Worm (Caenorhabditis elegans) whole organism, L1 larva: ENCODE data around the gene K09C4.7.

Experiments
- C04F5.9 ChIP-seq: sonication (generic microtip); optimal IDR thresholded peaks from 2 replicates; lab custom pipeline; 2016; ENCODE audit warnings: missing genetic modification characterization, missing compliant biosample characterization
- C34B4.2 ChIP-seq: sonication (generic microtip); optimal IDR thresholded peaks from 2 replicates; lab custom pipeline; 2017; ENCODE audit warnings: mild to moderate bottlenecking, missing genetic modification characterization, missing compliant biosample characterization
- alr-1 ChIP-seq: fragments of 200-800 bp; sonication (Bioruptor generic); optimal IDR thresholded peaks from 2 replicates; lab custom pipeline; 2018; ENCODE audit warnings: borderline replicate concordance, mild to moderate bottlenecking, missing genetic modification characterization, missing compliant biosample characterization
- ceh-63 ChIP-seq: fragments of 200-800 bp; sonication (Bioruptor generic); optimal IDR thresholded peaks from 2 replicates; lab custom pipeline; 2018; ENCODE audit warnings: mild to moderate bottlenecking, missing genetic modification characterization, missing compliant biosample characterization
- ceh-90 ChIP-seq: sonication (generic microtip); optimal IDR thresholded peaks from 2 replicates; lab custom pipeline; 2016; ENCODE audit warnings: missing genetic modification characterization, missing compliant biosample characterization
- ces-1 ChIP-seq: fragments of 150-350 bp; optimal IDR thresholded peaks from 2 replicates; lab custom pipeline; 2014; ENCODE audit warnings: missing biosample characterization, missing genetic modification reagents, missing genetic modification characterization
- efl-1 ChIP-seq, 4 experiments: fragments of 150-350 bp; optimal IDR thresholded peaks in 3 of 4; peaks in 1 of 4; 1 replicate in 1 of 4; 2 replicates in 3 of 4; lab custom pipeline; 2014; ENCODE audit warnings: missing biosample characterization in 2 of 4, missing genetic modification characterization in 2 of 4, missing genetic modification reagents in 2 of 4
- elt-2 ChIP-seq: sonication (generic microtip); optimal IDR thresholded peaks from 2 replicates; lab custom pipeline; 2016; ENCODE audit warnings: missing genetic modification characterization, mild to moderate bottlenecking, inconsistent platforms, missing compliant biosample characterization, missing genetic modification reagents
- hlh-17 ChIP-seq: fragments of 200-800 bp; sonication (Bioruptor generic); optimal IDR thresholded peaks from 2 replicates; lab custom pipeline; 2018; ENCODE audit warnings: missing genetic modification characterization, mild to moderate bottlenecking, missing compliant biosample characterization, moderate library complexity, borderline replicate concordance
- jun-1 ChIP-seq: fragments of 150-350 bp; optimal IDR thresholded peaks from 2 replicates; lab custom pipeline; 2014; ENCODE audit warnings: missing biosample characterization, missing genetic modification reagents, missing genetic modification characterization
- lin-14 ChIP-seq: fragments of 200-800 bp; sonication (Bioruptor generic); optimal IDR thresholded peaks from 2 replicates; lab custom pipeline; 2018; ENCODE audit warnings: mild to moderate bottlenecking, missing genetic modification characterization, moderate library complexity, missing compliant biosample characterization
- lin-35 ChIP-seq, 2 experiments: fragments of 150-350 bp; optimal IDR thresholded peaks; 2 replicates each; lab custom pipeline; 2014; ENCODE audit warnings: missing biosample characterization in 2 of 2, missing genetic modification characterization in 2 of 2, missing genetic modification reagents in 2 of 2
- lin-39 ChIP-seq: fragments of 150-350 bp; optimal IDR thresholded peaks from 2 replicates; lab custom pipeline; 2014; ENCODE audit warnings: missing biosample characterization, missing genetic modification reagents, missing genetic modification characterization
- mep-1 ChIP-seq: fragments of 150-350 bp; optimal IDR thresholded peaks from 2 replicates; lab custom pipeline; 2014; ENCODE audit warnings: missing biosample characterization, missing genetic modification characterization
- nhr-11 ChIP-seq: fragments of 150-350 bp; optimal IDR thresholded peaks from 2 replicates; lab custom pipeline; 2014; ENCODE audit warnings: missing biosample characterization, missing genetic modification characterization
- nhr-20 ChIP-seq: sonication (generic microtip); optimal IDR thresholded peaks from 2 replicates; lab custom pipeline; 2016; ENCODE audit warnings: mild to moderate bottlenecking, missing genetic modification characterization, missing compliant biosample characterization
- nhr-47 ChIP-seq: sonication (generic microtip); optimal IDR thresholded peaks from 2 replicates; lab custom pipeline; 2016; ENCODE audit warnings: mild to moderate bottlenecking, missing genetic modification characterization, moderate library complexity, missing compliant biosample characterization
- nhr-76 ChIP-seq: sonication (generic microtip); optimal IDR thresholded peaks from 2 replicates; lab custom pipeline; 2017; ENCODE audit warnings: missing biosample characterization, missing genetic modification characterization
- nhr-77 ChIP-seq: fragments of 150-350 bp; optimal IDR thresholded peaks from 2 replicates; lab custom pipeline; 2014; ENCODE audit warnings: missing biosample characterization, missing genetic modification characterization
- pqm-1 ChIP-seq: sonication (generic microtip); optimal IDR thresholded peaks from 3 replicates; lab custom pipeline; 2017; ENCODE audit warnings: missing biosample characterization, missing genetic modification characterization
- snpc-4 ChIP-seq: fragments of 150-350 bp; optimal IDR thresholded peaks from 2 replicates; lab custom pipeline; 2014; ENCODE audit warnings: missing biosample characterization, missing genetic modification characterization
- sup-37 ChIP-seq: fragments of 200-800 bp; sonication (Bioruptor generic); optimal IDR thresholded peaks from 2 replicates; lab custom pipeline; 2018; ENCODE audit warnings: mild to moderate bottlenecking, missing genetic modification characterization, missing compliant biosample characterization
- swsn-7 ChIP-seq: sonication (generic microtip); optimal IDR thresholded peaks from 2 replicates; lab custom pipeline; 2016; ENCODE audit warnings: missing genetic modification characterization, missing compliant biosample characterization
- unc-130 ChIP-seq: fragments of 150-350 bp; optimal IDR thresholded peaks from 2 replicates; lab custom pipeline; 2017; ENCODE audit warnings: missing biosample characterization, missing genetic modification characterization, inconsistent platforms
- unc-62 ChIP-seq: fragments of 150-350 bp; optimal IDR thresholded peaks from 2 replicates; lab custom pipeline; 2014; ENCODE audit warnings: missing biosample characterization, missing genetic modification reagents, missing genetic modification characterization
- unc-86 ChIP-seq: sonication (generic microtip); optimal IDR thresholded peaks from 2 replicates; lab custom pipeline; 2016; ENCODE audit warnings: missing genetic modification characterization, missing compliant biosample characterization
- vab-15 ChIP-seq: sonication (generic microtip); optimal IDR thresholded peaks from 2 replicates; lab custom pipeline; 2017; ENCODE audit warnings: missing genotype, mild to moderate bottlenecking, missing genetic modification characterization, missing compliant biosample characterization
- xbp-1 ChIP-seq: sonication (generic microtip); optimal IDR thresholded peaks from 2 replicates; lab custom pipeline; 2016; ENCODE audit warnings: missing genetic modification characterization, missing compliant biosample characterization
- zag-1 ChIP-seq: fragments of 150-350 bp; optimal IDR thresholded peaks from 2 replicates; lab custom pipeline; 2014; ENCODE audit warnings: missing biosample characterization, missing genetic modification characterization
- ztf-4 ChIP-seq: fragments of 150-350 bp; optimal IDR thresholded peaks from 2 replicates; lab custom pipeline; 2014; ENCODE audit warnings: missing biosample characterization, missing genetic modification characterization

K09C4.7 gene

DNA sequence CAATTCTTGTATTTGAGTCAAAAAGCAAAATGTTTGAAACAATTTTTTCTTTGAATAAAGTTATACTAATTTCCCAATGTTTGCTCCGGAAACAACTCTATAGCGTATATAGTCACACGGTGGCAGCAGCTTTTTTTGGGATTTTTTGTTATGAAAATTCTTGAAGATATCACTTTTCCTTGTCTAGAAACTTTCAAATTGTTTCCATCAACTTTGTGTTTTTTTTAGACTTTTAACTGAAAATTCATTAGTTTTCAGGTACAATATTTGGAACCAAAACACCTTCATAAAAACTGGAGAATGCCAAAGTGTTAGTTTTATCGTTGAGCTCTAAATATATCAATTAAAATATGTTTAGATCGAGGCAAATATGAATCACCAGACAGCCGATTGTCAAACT lies at the start of gene K09C4.7:
TSS of gene K09C4.7 (plus strand) at position 301 of the 400 bp plus-strand sequence.
- TF ChIP-seq ces-1 (GFP tag; lab: Kevin White, UChicago), result no peak

DNA sequence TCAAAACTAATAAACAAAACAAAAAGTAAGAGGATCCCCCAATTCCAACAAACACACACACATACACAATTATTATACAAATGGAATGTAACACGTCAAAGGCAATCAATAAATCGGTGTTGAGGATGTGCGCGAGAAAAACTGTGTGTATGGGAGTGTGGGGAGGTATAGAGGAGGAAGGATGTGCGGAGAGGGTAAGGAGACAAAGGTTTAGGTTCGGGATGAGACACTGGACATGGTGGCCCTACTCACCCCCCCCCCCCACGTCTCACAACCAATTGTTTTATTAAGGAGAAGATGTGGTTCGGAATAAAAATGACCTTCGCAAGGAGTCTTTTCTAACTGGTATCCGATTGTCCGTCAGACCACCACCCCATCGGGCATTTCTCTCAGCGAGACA lies 49.5 kb upstream of the K09C4.7 start:
- no peak for TF ChIP-seq elt-2 (tag; lab: Kevin White, UChicago)
- no peak for TF ChIP-seq ztf-4
- no peak for TF ChIP-seq hlh-17 (GFP tag; lab: Kevin White, UChicago)
- peak; percentile 20 for TF ChIP-seq lin-14 (GFP tag; lab: Kevin White, UChicago)
- peak; percentile 23 for TF ChIP-seq mep-1
- TF ChIP-seq nhr-77 (tag; lab: Kevin White, UChicago), result no peak

DNA sequence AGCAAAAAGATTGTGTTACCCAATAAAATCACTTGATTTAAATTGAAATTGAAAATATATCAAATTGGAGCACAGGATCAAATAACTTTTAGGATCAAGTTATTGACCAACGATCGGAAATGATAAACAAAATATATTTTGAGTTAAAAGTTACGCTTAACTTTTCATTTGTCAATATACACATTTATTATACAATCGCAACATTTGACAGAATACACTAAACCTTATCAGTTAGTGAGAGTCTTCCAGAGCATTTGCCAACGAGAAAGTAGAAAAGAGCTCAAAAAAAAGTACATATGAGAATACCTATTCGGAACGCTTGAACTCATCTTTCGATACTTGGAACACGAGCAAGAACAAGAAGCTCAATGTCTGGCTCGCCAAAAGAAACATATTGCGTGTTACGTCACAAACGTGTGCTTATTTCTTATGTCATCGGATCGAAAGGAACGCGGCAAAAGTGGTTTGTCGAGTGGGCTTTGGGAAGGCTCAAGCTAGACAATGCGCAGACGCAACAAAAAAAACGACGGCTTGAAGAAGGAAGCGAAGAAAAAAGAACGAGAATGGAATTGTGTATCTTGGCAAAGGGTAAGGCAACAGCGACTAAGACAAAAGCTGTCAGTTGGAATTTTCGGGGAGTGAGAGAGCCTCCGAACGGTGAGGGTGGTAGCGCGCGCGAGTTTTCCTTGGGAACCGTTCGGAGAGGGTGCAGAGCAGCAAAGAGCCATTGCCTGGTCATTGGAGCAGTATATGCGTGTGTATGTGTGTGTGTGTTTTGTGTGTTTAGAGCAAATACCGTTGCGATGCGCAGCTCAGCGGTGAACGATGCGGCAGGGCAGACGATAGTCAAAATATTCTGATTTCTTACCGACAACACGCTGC lies 46.1 kb upstream of the K09C4.7 start:
- no peak for TF ChIP-seq lin-35 (GFP tag; optimal IDR thresholded peaks at IDR 0.05; lab: Kevin White, UChicago)
- TF ChIP-seq nhr-76 (tag; lab: Kevin White, UChicago), result no peak
- no peak for TF ChIP-seq nhr-47 (tag; lab: Kevin White, UChicago)
- TF ChIP-seq xbp-1 (tag; lab: Kevin White, UChicago), result no peak
- TF ChIP-seq ceh-90, result no peak
- no peak for TF ChIP-seq zag-1 (tag; lab: Kevin White, UChicago)
- no peak for TF ChIP-seq vab-15 (tag; lab: Kevin White, UChicago)
- TF ChIP-seq C04F5.9, result no peak
- TF ChIP-seq C34B4.2 (tag; lab: Kevin White, UChicago), result no peak
- no peak for TF ChIP-seq alr-1 (tag; lab: Kevin White, UChicago)
- no peak for TF ChIP-seq unc-86 (tag; lab: Kevin White, UChicago)
- TF ChIP-seq efl-1 (optimal IDR thresholded peaks at IDR 0.05; lab: Kevin White, UChicago), result no peak
- no peak for TF ChIP-seq efl-1 (GFP tag; optimal IDR thresholded peaks at IDR 0.05 in 1 of 2; lab: Kevin White, UChicago)
- TF ChIP-seq swsn-7, result no peak
- no peak for TF ChIP-seq snpc-4 (tag; lab: Kevin White, UChicago)

DNA sequence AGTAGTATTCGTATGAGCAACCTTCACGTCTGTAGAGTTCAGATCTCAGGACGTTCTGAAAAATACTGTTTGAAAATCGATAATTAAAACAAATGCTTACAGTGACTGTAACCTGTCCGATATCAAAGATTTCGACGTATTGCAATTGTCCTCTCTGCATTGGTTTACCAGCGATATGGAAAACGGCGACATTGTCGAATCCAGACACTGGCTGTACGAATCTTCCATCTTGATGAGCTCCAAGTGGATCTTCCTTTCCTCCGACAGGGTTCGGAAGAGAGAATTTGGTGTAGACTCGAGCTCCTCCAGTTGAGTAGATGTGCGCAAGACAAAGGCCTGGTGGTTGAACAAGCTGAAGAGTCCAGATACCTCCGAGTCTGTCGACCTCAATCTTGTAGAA lies 44.0 kb upstream of the K09C4.7 start:
- TF ChIP-seq snpc-4 (tag; lab: Kevin White, UChicago) (no peak), efl-1 (optimal IDR thresholded peaks at IDR 0.05; lab: Kevin White, UChicago) (no peak), efl-1 (GFP tag; optimal IDR thresholded peaks at IDR 0.05 in 1 of 2; lab: Kevin White, UChicago) (peak in 1 of 2 experiments; percentile 61)

DNA sequence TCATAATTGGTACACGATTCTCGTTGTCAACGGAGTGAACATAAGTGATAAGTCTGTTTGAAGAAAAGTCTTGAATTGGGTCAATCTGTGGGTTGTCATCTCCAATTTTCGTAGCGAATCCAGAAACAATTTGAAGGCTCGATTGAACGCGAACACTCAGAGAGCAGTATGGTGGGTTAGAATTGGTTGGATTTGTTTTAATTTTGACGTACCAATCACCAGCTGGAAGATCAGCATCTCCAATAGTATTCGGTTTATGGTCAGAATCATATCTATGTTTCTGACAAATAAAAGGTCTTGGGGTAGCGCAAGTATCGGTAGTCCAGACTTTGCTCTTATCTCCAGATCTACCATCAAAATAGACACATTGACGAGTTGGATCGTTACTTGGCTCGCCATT lies 42.1 kb upstream of the K09C4.7 start:
- no peak for TF ChIP-seq elt-2 (tag; lab: Kevin White, UChicago)

DNA sequence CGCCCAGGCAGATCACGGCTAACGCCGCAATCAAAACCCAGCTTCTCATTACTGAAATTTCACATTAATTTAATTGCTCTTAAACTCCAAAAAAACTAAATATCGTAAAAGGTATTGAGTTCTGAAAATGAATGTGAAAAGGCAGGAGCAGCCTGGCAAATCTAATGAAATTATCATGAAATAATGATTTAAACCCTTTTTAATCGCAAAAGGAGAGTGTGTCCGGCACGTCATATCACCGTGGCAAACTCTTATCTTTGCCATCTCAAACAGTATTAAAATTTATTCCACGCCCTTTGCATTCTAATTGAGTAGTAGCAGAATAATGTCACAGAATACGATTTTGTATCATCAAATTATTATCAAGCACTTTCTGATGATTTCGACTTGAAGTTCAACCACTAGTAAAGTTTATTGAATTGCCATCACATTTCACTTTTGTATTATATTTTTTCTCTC lies 37.3 kb upstream of the K09C4.7 start, which contains the start of gene F28B4.3:
TSS of gene F28B4.3 (minus strand) at position 51 of the 459 bp plus-strand sequence.
- TF ChIP-seq nhr-20 (tag; lab: Kevin White, UChicago), result peak; percentile 2
- TF ChIP-seq jun-1, result peak; percentile 25
- TF ChIP-seq unc-62 (GFP tag; lab: Kevin White, UChicago), result no peak
- TF ChIP-seq elt-2 (tag; lab: Kevin White, UChicago), result peak; percentile 88
- TF ChIP-seq lin-39 (tag; lab: Kevin White, UChicago), result no peak
- no peak for TF ChIP-seq sup-37 (GFP tag; lab: Kevin White, UChicago)
- TF ChIP-seq pqm-1 (tag; lab: Kevin White, UChicago), result peak; percentile 75

DNA sequence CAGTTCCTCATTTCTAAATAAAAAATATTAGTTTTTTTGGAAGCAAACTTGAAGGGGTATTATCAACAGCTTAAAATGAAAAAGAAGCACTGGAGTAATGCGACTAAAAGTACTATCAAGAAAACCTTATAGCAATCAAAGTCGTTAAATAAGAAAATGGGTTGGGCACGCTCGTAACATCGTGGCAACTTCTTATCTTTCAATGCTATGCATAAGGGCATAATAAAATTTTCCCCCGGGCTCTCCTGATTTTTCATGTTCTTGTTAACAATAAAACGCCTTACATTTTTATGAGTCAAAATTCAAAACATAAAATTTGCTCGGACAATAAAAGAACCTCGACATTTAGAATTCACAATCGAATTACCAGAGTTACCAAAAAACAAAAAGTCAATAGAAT lies 29.1 kb upstream of the K09C4.7 start, which contains the start of gene irg-7:
TSS of gene irg-7 (minus strand) at position 23 of the 400 bp plus-strand sequence.
- TF ChIP-seq elt-2 (tag; lab: Kevin White, UChicago), result peak; percentile 41
- TF ChIP-seq nhr-11 (tag; lab: Kevin White, UChicago), result no peak
- no peak for TF ChIP-seq ceh-63 (GFP tag; lab: Kevin White, UChicago)
- TF ChIP-seq vab-15 (tag; lab: Kevin White, UChicago), result no peak
- no peak for TF ChIP-seq efl-1 (optimal IDR thresholded peaks at IDR 0.05; lab: Kevin White, UChicago)
- no peak for TF ChIP-seq efl-1 (GFP tag; optimal IDR thresholded peaks at IDR 0.05 in 1 of 2; lab: Kevin White, UChicago)
- no peak for TF ChIP-seq unc-130 (tag; lab: Kevin White, UChicago)
